Fruit fly (Drosophila melanogaster): Measurements from ENCODE around the gene Gba1a.

Gba1a gene

dm6 chr3R:23722680-23723372, 22.4 kb downstream of the Gba1a start, which contains the start of gene CG10365 (continued):
- TF ChIP-seq CG2129 (GFP tag; IDR thresholded peaks at IDR 0.05; ENCODE audit: partially characterized antibody) = no peak
- peak; percentile 38 for TF ChIP-seq Hsf (GFP tag; optimal IDR thresholded peaks at IDR 0.05)
- no peak for TF ChIP-seq Jarid2 (GFP tag; optimal IDR thresholded peaks at IDR 0.05)
- peak; percentile 3 for TF ChIP-seq CG3065 (GFP tag; optimal IDR thresholded peaks at IDR 0.05)
- TF ChIP-seq Hr3 (GFP tag; optimal IDR thresholded peaks at IDR 0.05) = peak; percentile 84
- TF ChIP-seq CG8388 (GFP tag; optimal IDR thresholded peaks at IDR 0.05) = peak; percentile 90
- no peak for TF ChIP-seq tup (GFP tag; optimal IDR thresholded peaks at IDR 0.05)
- TF ChIP-seq gce (GFP tag; IDR thresholded peaks at IDR 0.05) = peak; percentile 87; the same call in 2 of the 3 replicates
- peak; percentile 87 for TF ChIP-seq Asciz (GFP tag; optimal IDR thresholded peaks at IDR 0.05)
- TF ChIP-seq bab2 (GFP tag; optimal IDR thresholded peaks at IDR 0.05) = peak; percentile 21
- peak; percentile 84 for TF ChIP-seq CG2712 (tag; optimal IDR thresholded peaks at IDR 0.05)
- peak; percentile 58 for TF ChIP-seq CG18476 (GFP tag; optimal IDR thresholded peaks at IDR 0.05)
- TF ChIP-seq br (optimal IDR thresholded peaks at IDR 0.05) = no peak
- no peak for TF ChIP-seq hbn (GFP tag; IDR thresholded peaks at IDR 0.05; ENCODE audit: partially characterized antibody)
- peak; percentile 5 for TF ChIP-seq CG6654 (GFP tag; optimal IDR thresholded peaks at IDR 0.05)
- no peak for TF ChIP-seq pros (GFP tag; optimal IDR thresholded peaks at IDR 0.05)
- TF ChIP-seq p53 (GFP tag; optimal IDR thresholded peaks at IDR 0.05) = no peak
- TF ChIP-seq CG10147 (GFP tag; optimal IDR thresholded peaks at IDR 0.05) = peak; percentile 94
- peak; percentile 75 for TF ChIP-seq klu (GFP tag; IDR thresholded peaks at IDR 0.05)
- TF ChIP-seq amos (GFP tag; IDR thresholded peaks at IDR 0.05; ENCODE audit: partially characterized antibody) = no peak
- peak; percentile 93 for TF ChIP-seq CoRest (tag; optimal IDR thresholded peaks at IDR 0.05)
- no peak for TF ChIP-seq ERR (GFP tag; optimal IDR thresholded peaks at IDR 0.05)
- TF ChIP-seq CG12219 (GFP tag; optimal IDR thresholded peaks at IDR 0.05) = peak; percentile 59
- TF ChIP-seq BEAF-32 (GFP tag; optimal IDR thresholded peaks at IDR 0.05) = no peak
- TF ChIP-seq Sox102F (GFP tag; optimal IDR thresholded peaks at IDR 0.05) = peak; percentile 93
- peak; percentile 62; the same call in 2 of the 3 replicates for TF ChIP-seq C15 (GFP tag; IDR thresholded peaks at IDR 0.05)
- TF ChIP-seq tna (GFP tag; IDR thresholded peaks at IDR 0.05; ENCODE audit: partially characterized antibody) = no peak; the same call in 1 of the 2 replicates
- peak; percentile 85 for TF ChIP-seq CG17328 (GFP tag; IDR thresholded peaks at IDR 0.05)
- no peak for TF ChIP-seq hb (GFP tag; IDR thresholded peaks at IDR 0.05; ENCODE audit: partially characterized antibody)
- peak; percentile 90 for TF ChIP-seq cwo (GFP tag; optimal IDR thresholded peaks at IDR 0.05)
- peak; percentile 34 for TF ChIP-seq CG18011 (GFP tag; optimal IDR thresholded peaks at IDR 0.05)
- peak; percentile 65 for TF ChIP-seq sd (tag; optimal IDR thresholded peaks at IDR 0.05)
- TF ChIP-seq seq (GFP tag; IDR thresholded peaks at IDR 0.05) = peak; percentile 67
- no peak for TF ChIP-seq NK7.1 (GFP tag; optimal IDR thresholded peaks at IDR 0.05)
- TF ChIP-seq CG15601 (tag; optimal IDR thresholded peaks at IDR 0.05) = peak; percentile 70
- TF ChIP-seq kah (GFP tag; optimal IDR thresholded peaks at IDR 0.05) = peak; percentile 67
- TF ChIP-seq gsb-n (tag; optimal IDR thresholded peaks at IDR 0.05) = peak; percentile 79
- peak; percentile 60 for TF ChIP-seq CG1024 (GFP tag; IDR thresholded peaks at IDR 0.05)
- peak; percentile 3 for TF ChIP-seq CG4617 (GFP tag; optimal IDR thresholded peaks at IDR 0.05; ENCODE audit: borderline replicate concordance)
- TF ChIP-seq lmd (GFP tag; IDR thresholded peaks at IDR 0.05) = peak; percentile 85
- peak; percentile 77 for TF ChIP-seq Nf-YB (GFP tag; optimal IDR thresholded peaks at IDR 0.05)
- TF ChIP-seq Usf (GFP tag; optimal IDR thresholded peaks at IDR 0.05) = peak; percentile 25
- peak; percentile 77 for TF ChIP-seq Xbp1 (GFP tag; optimal IDR thresholded peaks at IDR 0.05)
- TF ChIP-seq lola (GFP tag; optimal IDR thresholded peaks at IDR 0.05) = peak in 1 of 3 experiments; percentile 39
- TF ChIP-seq nom (GFP tag; optimal IDR thresholded peaks at IDR 0.05) = peak; percentile 68
- TF ChIP-seq CG11085 (GFP tag; IDR thresholded peaks at IDR 0.05) = peak; percentile 76
- TF ChIP-seq Atf6 (GFP tag; IDR thresholded peaks at IDR 0.05) = peak; percentile 94
- TF ChIP-seq Taf1 (GFP tag; IDR thresholded peaks at IDR 0.05) = no peak
